Fruit fly (Drosophila melanogaster): Measurements from ENCODE around the gene CG32473.
A peak's percentile ranks its signal among the peaks of the same experiment; 100 is the strongest.

The CG32473 gene

dm6 chr3R:13309133-13309711 is 6.8 kb downstream of the CG32473 start (continued):
- TF ChIP-seq eve (GFP tag; optimal IDR thresholded peaks at IDR 0.05), result no peak
- TF ChIP-seq E2f2 (GFP tag; IDR thresholded peaks at IDR 0.05), result peak; percentile 96
- TF ChIP-seq danr (GFP tag; IDR thresholded peaks at IDR 0.05), result no peak
- no peak for TF ChIP-seq Ravus (GFP tag; IDR thresholded peaks at IDR 0.05)
- TF ChIP-seq sr (GFP tag; IDR thresholded peaks at IDR 0.05), result no peak
- TF ChIP-seq lola (GFP tag; optimal IDR thresholded peaks at IDR 0.05), result no peak
- TF ChIP-seq en (GFP tag; optimal IDR thresholded peaks at IDR 0.05), result no peak
- no peak for TF ChIP-seq CG31365 (tag; optimal IDR thresholded peaks at IDR 0.05)
- no peak for TF ChIP-seq CG10543 (GFP tag; optimal IDR thresholded peaks at IDR 0.05)
- TF ChIP-seq sens-2 (GFP tag; IDR thresholded peaks at IDR 0.05), result no peak
- TF ChIP-seq CG10274 (GFP tag; optimal IDR thresholded peaks at IDR 0.05), result no peak
- TF ChIP-seq Sin3A (optimal IDR thresholded peaks at IDR 0.05), result peak; percentile 14
- no peak for TF ChIP-seq dimm (GFP tag; IDR thresholded peaks at IDR 0.05)
- TF ChIP-seq HmgZ (tag; optimal IDR thresholded peaks at IDR 0.05), result peak; percentile 65
- TF ChIP-seq CG13296 (GFP tag; optimal IDR thresholded peaks at IDR 0.05), result no peak
- no peak for TF ChIP-seq pan (optimal IDR thresholded peaks at IDR 0.05)
- no peak for TF ChIP-seq pan (GFP tag; optimal IDR thresholded peaks at IDR 0.05 in 1 of 2, IDR thresholded peaks at IDR 0.05 in 1 of 2)
- no peak for TF ChIP-seq HLH4C (GFP tag; IDR thresholded peaks at IDR 0.05; ENCODE audit: partially characterized antibody)
- TF ChIP-seq Med (GFP tag), result peak; percentile 55
- TF ChIP-seq toy (GFP tag; IDR thresholded peaks at IDR 0.05), result no peak
- no peak for TF ChIP-seq CG14050 (GFP tag; IDR thresholded peaks at IDR 0.05)
- no peak for TF ChIP-seq TFAM (GFP tag; optimal IDR thresholded peaks at IDR 0.05)
- no peak for TF ChIP-seq gt (GFP tag; IDR thresholded peaks at IDR 0.05)
- TF ChIP-seq Vsx1 (GFP tag; optimal IDR thresholded peaks at IDR 0.05), result no peak
- no peak for TF ChIP-seq Taf1 (GFP tag; IDR thresholded peaks at IDR 0.05)
- no peak for TF ChIP-seq corto (GFP tag; optimal IDR thresholded peaks at IDR 0.05)
- no peak for TF ChIP-seq aop (GFP tag; IDR thresholded peaks at IDR 0.05)
- TF ChIP-seq CG17829 (tag; optimal IDR thresholded peaks at IDR 0.05), result peak; percentile 0
- peak; percentile 80 for TF ChIP-seq CG1603 (tag; optimal IDR thresholded peaks at IDR 0.05)
- no peak for TF ChIP-seq bbx (GFP tag; IDR thresholded peaks at IDR 0.05; ENCODE audit: partially characterized antibody)
- TF ChIP-seq CG3281 (GFP tag; optimal IDR thresholded peaks at IDR 0.05), result no peak
- no peak for TF ChIP-seq CG6813 (GFP tag; optimal IDR thresholded peaks at IDR 0.05)
- no peak for TF ChIP-seq CG4282 (GFP tag; optimal IDR thresholded peaks at IDR 0.05)
- no peak for TF ChIP-seq Hmr (GFP tag; optimal IDR thresholded peaks at IDR 0.05)
- no peak for TF ChIP-seq Blimp-1 (GFP tag; optimal IDR thresholded peaks at IDR 0.05)
- no peak for TF ChIP-seq CG5953 (GFP tag; IDR thresholded peaks at IDR 0.05)
- TF ChIP-seq CG3838 (GFP tag; optimal IDR thresholded peaks at IDR 0.05), result no peak
- no peak for TF ChIP-seq btn (GFP tag; optimal IDR thresholded peaks at IDR 0.05)
- no peak for TF ChIP-seq CG2199 (GFP tag; IDR thresholded peaks at IDR 0.05)
- TF ChIP-seq Eip74EF (GFP tag; optimal IDR thresholded peaks at IDR 0.05), result no peak
- TF ChIP-seq HLHmδ (GFP tag; optimal IDR thresholded peaks at IDR 0.05), result no peak
- TF ChIP-seq da (GFP tag; optimal IDR thresholded peaks at IDR 0.05), result no peak
- no peak for TF ChIP-seq CG31224 (GFP tag; IDR thresholded peaks at IDR 0.05)
- peak; percentile 98 for TF ChIP-seq gfzf (GFP tag; optimal IDR thresholded peaks at IDR 0.05)
- no peak for TF ChIP-seq ssp (GFP tag; IDR thresholded peaks at IDR 0.05)
- no peak for TF ChIP-seq CG14441 (GFP tag; IDR thresholded peaks at IDR 0.05)
- TF ChIP-seq CG18764 (GFP tag; optimal IDR thresholded peaks at IDR 0.05), result no peak
- no peak for TF ChIP-seq CG12104 (GFP tag; optimal IDR thresholded peaks at IDR 0.05)
- no peak for TF ChIP-seq CG32772 (GFP tag; IDR thresholded peaks at IDR 0.05)
- TF ChIP-seq CG11398 (GFP tag; optimal IDR thresholded peaks at IDR 0.05), result no peak
- TF ChIP-seq CG6854 (GFP tag; optimal IDR thresholded peaks at IDR 0.05), result no peak
- TF ChIP-seq tgo (GFP tag; IDR thresholded peaks at IDR 0.05), result no peak
